Fruit fly (Drosophila melanogaster) Kc167 (cell line): ENCODE measurements around the gene CG33341.

ENCODE experiments used
- Myc ChIP-seq: fragments of >200 bp; optimal IDR thresholded peaks from 2 replicates; lab custom pipeline; 2017; ENCODE audit warnings: missing external identifiers
- Sin3A ChIP-seq: fragments of >200 bp; optimal IDR thresholded peaks from 2 replicates; lab custom pipeline; 2018; ENCODE audit warnings: missing external identifiers
- h ChIP-seq: fragments of >200 bp; optimal IDR thresholded peaks from 3 replicates; lab custom pipeline; 2018; ENCODE audit warnings: missing external identifiers
- insv ChIP-seq: fragments of >200 bp; optimal IDR thresholded peaks from 3 replicates; lab custom pipeline; 2018; ENCODE audit warnings: missing external identifiers
- psq ChIP-seq: fragments of >200 bp; optimal IDR thresholded peaks from 2 replicates; lab custom pipeline; 2017; ENCODE audit warnings: missing external identifiers
- ttk ChIP-seq: sonication (Bioruptor generic); optimal IDR thresholded peaks from 2 replicates; lab custom pipeline; 2017; ENCODE audit warnings: missing external identifiers

CG33341 gene

dm6 chr3R:24368064-24368463, at the start of gene CG33341, which contains the start of gene CG42812:
TSS of gene CG33341 (plus strand) at chr3R:24368358.
TSS of gene CG42812 (minus strand) at chr3R:24368164.
- no peak for TF ChIP-seq h
- TF ChIP-seq psq (lab: Kevin White, UChicago): no peak
- no peak for TF ChIP-seq Sin3A (lab: Kevin White, UChicago)
- TF ChIP-seq Myc (lab: Kevin White, UChicago): no peak
- no peak for TF ChIP-seq insv
- no peak for TF ChIP-seq ttk (lab: Kevin White, UChicago)

dm6 chr3R:24319083-24319381, 49.1 kb upstream of the CG33341 start:
- no peak for TF ChIP-seq insv

dm6 chr3R:24319632-24320341, 48.4 kb upstream of the CG33341 start:
- TF ChIP-seq Myc (lab: Kevin White, UChicago): no peak
- no peak for TF ChIP-seq psq (lab: Kevin White, UChicago)
- no peak for TF ChIP-seq h
- no peak for TF ChIP-seq Sin3A (lab: Kevin White, UChicago)
- TF ChIP-seq ttk (lab: Kevin White, UChicago): no peak
- no peak for TF ChIP-seq insv

dm6 chr3R:24320342-24320711, 47.8 kb upstream of the CG33341 start:
- TF ChIP-seq insv (no peak), ttk (lab: Kevin White, UChicago) (no peak), Myc (lab: Kevin White, UChicago) (no peak), psq (lab: Kevin White, UChicago) (no peak), Sin3A (lab: Kevin White, UChicago) (no peak), h (no peak)

dm6 chr3R:24333182-24333808, 34.9 kb upstream of the CG33341 start, which contains the start of the genes Rrp5 and Dis3:
TSS of gene Rrp5 (minus strand) at chr3R:24333316.
TSS of gene Dis3 (plus strand) at chr3R:24333433.
- TF ChIP-seq insv (no peak), Myc (lab: Kevin White, UChicago) (no peak), h (no peak), Sin3A (lab: Kevin White, UChicago) (no peak), psq (lab: Kevin White, UChicago) (no peak), ttk (lab: Kevin White, UChicago) (no peak)

- no peak for TF ChIP-seq ttk (lab: Kevin White, UChicago)
- TF ChIP-seq h: no peak
- TF ChIP-seq Sin3A (lab: Kevin White, UChicago): no peak
- TF ChIP-seq Myc (lab: Kevin White, UChicago): no peak
- no peak for TF ChIP-seq psq (lab: Kevin White, UChicago)
- no peak for TF ChIP-seq insv
Observed at dm6 chr3R:24336622-24337021, 31.5 kb upstream of the CG33341 start, which contains the start of gene CG6432. TSS of gene CG6432 (plus strand) at chr3R:24336922.

- TF ChIP-seq Sin3A (lab: Kevin White, UChicago): no peak
- no peak for TF ChIP-seq h
- no peak for TF ChIP-seq ttk (lab: Kevin White, UChicago)
- no peak for TF ChIP-seq Myc (lab: Kevin White, UChicago)
- TF ChIP-seq psq (lab: Kevin White, UChicago): no peak
- TF ChIP-seq insv: no peak
Observed at dm6 chr3R:24341251-24341650, 26.9 kb upstream of the CG33341 start, which contains the start of gene Ms. TSS of gene Ms (plus strand) at chr3R:24341551.

- TF ChIP-seq Myc (lab: Kevin White, UChicago): no peak
- TF ChIP-seq psq (lab: Kevin White, UChicago): no peak
- no peak for TF ChIP-seq h
- no peak for TF ChIP-seq Sin3A (lab: Kevin White, UChicago)
- no peak for TF ChIP-seq ttk (lab: Kevin White, UChicago)
- no peak for TF ChIP-seq insv
Observed at dm6 chr3R:24348420-24349190, 19.6 kb upstream of the CG33341 start, which contains the start of the genes CG5746 and CG6454. TSS of gene CG5746 (minus strand) at chr3R:24348791. TSS of gene CG6454 (plus strand) at chr3R:24349182.

- TF ChIP-seq insv: no peak
- TF ChIP-seq Myc (lab: Kevin White, UChicago): no peak
- no peak for TF ChIP-seq h
- no peak for TF ChIP-seq ttk (lab: Kevin White, UChicago)
- TF ChIP-seq psq (lab: Kevin White, UChicago): no peak
- no peak for TF ChIP-seq Sin3A (lab: Kevin White, UChicago)
Observed at dm6 chr3R:24353448-24353847, 14.7 kb upstream of the CG33341 start.

- TF ChIP-seq ttk (lab: Kevin White, UChicago) (no peak), h (no peak), insv (no peak), Sin3A (lab: Kevin White, UChicago) (no peak), psq (lab: Kevin White, UChicago) (no peak), Myc (lab: Kevin White, UChicago) (no peak)
Observed at dm6 chr3R:24357698-24358097, 10.5 kb upstream of the CG33341 start, which contains the start of gene Golgin84. TSS of gene Golgin84 (minus strand) at chr3R:24357938.

- no peak for TF ChIP-seq insv
- TF ChIP-seq h: no peak
- no peak for TF ChIP-seq psq (lab: Kevin White, UChicago)
- no peak for TF ChIP-seq Sin3A (lab: Kevin White, UChicago)
Observed at dm6 chr3R:24359957-24360356, 8.2 kb upstream of the CG33341 start, which contains the start of gene CG18528. TSS of gene CG18528 (minus strand) at chr3R:24360144.

- no peak for TF ChIP-seq insv
- TF ChIP-seq psq (lab: Kevin White, UChicago): no peak
- TF ChIP-seq Myc (lab: Kevin White, UChicago): no peak
- no peak for TF ChIP-seq Sin3A (lab: Kevin White, UChicago)
- no peak for TF ChIP-seq ttk (lab: Kevin White, UChicago)
- no peak for TF ChIP-seq h
Observed at dm6 chr3R:24361583-24361982, 6.6 kb upstream of the CG33341 start, which contains the start of the genes CG5762 and CG33339. TSS of gene CG5762 (minus strand) at chr3R:24361683. TSS of gene CG33339 (plus strand) at chr3R:24361847.
